Worm (Caenorhabditis elegans): ENCODE measurements around the gene mom-1.

The mom-1 gene

ce11 chrX:6326088-6326487 is 33.2 kb downstream of the mom-1 start, which contains the start of gene col-168:
TSS of gene col-168 (plus strand) at chrX:6326388.
- TF ChIP-seq nhr-237 (tag; optimal IDR thresholded peaks at IDR 0.05), result no peak
- no peak for TF ChIP-seq hlh-1 (tag; optimal IDR thresholded peaks at IDR 0.05)

- TF ChIP-seq blmp-1 (tag; optimal IDR thresholded peaks at IDR 0.05) (no peak), mab-5 (tag; optimal IDR thresholded peaks at IDR 0.05) (no peak), elt-3 (tag; optimal IDR thresholded peaks at IDR 0.05) (no peak), nhr-237 (tag; optimal IDR thresholded peaks at IDR 0.05) (no peak), zip-8 (tag; optimal IDR thresholded peaks at IDR 0.05) (peak; percentile 30)
Observed at ce11 chrX:6328860-6329259, 35.9 kb downstream of the mom-1 start, which contains the start of gene col-169. TSS of gene col-169 (plus strand) at chrX:6329160.

DNA sequence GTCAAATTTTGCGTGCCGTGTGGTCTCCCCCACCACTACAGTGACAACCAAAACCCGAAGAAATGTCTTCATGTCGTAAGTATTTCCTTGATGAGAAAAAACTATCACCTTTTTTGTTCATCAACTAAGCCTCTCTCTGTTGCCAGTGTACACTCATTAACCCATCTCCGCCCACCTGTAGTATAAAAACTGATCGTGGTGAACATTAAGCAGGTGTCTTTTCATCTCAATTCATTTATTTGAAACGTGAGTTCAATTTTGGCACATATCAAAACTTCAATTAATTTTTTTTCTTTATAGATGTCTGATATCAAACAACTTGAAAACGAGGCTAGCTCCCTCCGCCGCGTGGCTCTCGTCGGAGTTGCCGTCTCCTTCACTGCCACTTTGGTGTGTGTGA is 38.5 kb downstream of the mom-1 start, which contains the start of gene col-170:
Gene col-170 (plus strand): TSS at position 301 of the 400 bp plus-strand sequence.
- no peak for TF ChIP-seq mep-1 (tag; optimal IDR thresholded peaks at IDR 0.05)
- no peak for TF ChIP-seq ceh-39 (tag; optimal IDR thresholded peaks at IDR 0.05)

ce11 chrX:6333998-6334397 is 41.1 kb downstream of the mom-1 start, which contains the start of gene col-171:
TSS of gene col-171 (plus strand) at chrX:6334298.
- TF ChIP-seq ceh-39 (tag; optimal IDR thresholded peaks at IDR 0.05) (no peak), blmp-1 (tag; optimal IDR thresholded peaks at IDR 0.05) (no peak), tbx-8 (GFP tag; optimal IDR thresholded peaks at IDR 0.05) (no peak), snpc-4 (tag; optimal IDR thresholded peaks at IDR 0.05) (no peak), sptf-1 (tag; optimal IDR thresholded peaks at IDR 0.05) (no peak), ztf-11 (tag; optimal IDR thresholded peaks at IDR 0.05) (no peak), ham-2 (GFP tag; optimal IDR thresholded peaks at IDR 0.05) (no peak), flh-1 (GFP tag; optimal IDR thresholded peaks at IDR 0.05) (no peak), zip-8 (tag; optimal IDR thresholded peaks at IDR 0.05) (no peak), mls-2 (tag; optimal IDR thresholded peaks at IDR 0.05) (no peak), drap-1 (GFP tag; optimal IDR thresholded peaks at IDR 0.05) (no peak), lin-13 (tag; optimal IDR thresholded peaks at IDR 0.05) (no peak), elt-3 (tag; optimal IDR thresholded peaks at IDR 0.05) (no peak), bed-3 (GFP tag; optimal IDR thresholded peaks at IDR 0.05) (no peak), nhr-12 (tag; optimal IDR thresholded peaks at IDR 0.05) (no peak), nhr-76 (tag; optimal IDR thresholded peaks at IDR 0.05) (no peak), unc-62 (GFP tag; optimal IDR thresholded peaks at IDR 0.05) (no peak), ceh-83 (GFP tag; optimal IDR thresholded peaks at IDR 0.05) (no peak)

DNA sequence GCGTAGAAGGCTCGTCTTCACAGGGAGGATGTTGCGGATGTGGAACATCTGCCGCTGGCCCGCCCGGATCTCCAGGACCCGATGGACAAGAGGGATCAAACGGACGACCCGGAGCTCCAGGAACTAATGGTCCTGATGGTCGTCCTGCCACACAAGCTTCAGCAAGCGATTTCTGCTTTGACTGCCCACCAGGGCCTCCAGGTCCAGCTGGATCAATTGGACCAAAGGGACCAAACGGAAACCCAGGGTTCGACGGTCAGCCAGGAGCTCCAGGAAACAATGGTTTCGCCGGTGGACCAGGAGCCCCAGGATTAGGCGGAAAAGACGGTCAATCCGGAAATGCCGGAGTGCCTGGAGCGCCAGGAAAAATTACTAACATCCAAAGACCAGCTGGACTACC is 41.7 kb downstream of the mom-1 start:
- TF ChIP-seq bed-3 (GFP tag; optimal IDR thresholded peaks at IDR 0.05) (no peak), ces-1 (GFP tag; optimal IDR thresholded peaks at IDR 0.05) (no peak), ceh-43 (GFP tag; optimal IDR thresholded peaks at IDR 0.05) (no peak), ceh-39 (tag; optimal IDR thresholded peaks at IDR 0.05) (no peak), unc-39 (tag; optimal IDR thresholded peaks at IDR 0.05) (no peak), ceh-83 (GFP tag; optimal IDR thresholded peaks at IDR 0.05) (no peak), sptf-1 (tag; optimal IDR thresholded peaks at IDR 0.05) (no peak), lin-32 (GFP tag; optimal IDR thresholded peaks at IDR 0.05) (no peak), nhr-28 (tag; optimal IDR thresholded peaks at IDR 0.05) (no peak), mab-5 (tag; optimal IDR thresholded peaks at IDR 0.05) (no peak), drap-1 (GFP tag; optimal IDR thresholded peaks at IDR 0.05) (no peak), hlh-1 (tag; optimal IDR thresholded peaks at IDR 0.05) (no peak), elt-1 (tag; optimal IDR thresholded peaks at IDR 0.05; ENCODE audit: borderline replicate concordance, insufficient read depth) (no peak), nhr-237 (tag; optimal IDR thresholded peaks at IDR 0.05) (no peak), elt-3 (tag; optimal IDR thresholded peaks at IDR 0.05) (no peak), nhr-2 (tag; optimal IDR thresholded peaks at IDR 0.05) (no peak), M03D4.4 (tag; optimal IDR thresholded peaks at IDR 0.05) (no peak), pha-4 (tag; optimal IDR thresholded peaks at IDR 0.05) (no peak)

- TF ChIP-seq bed-3 (GFP tag; optimal IDR thresholded peaks at IDR 0.05) (no peak), unc-39 (tag; optimal IDR thresholded peaks at IDR 0.05) (no peak), lin-32 (GFP tag; optimal IDR thresholded peaks at IDR 0.05) (no peak), ham-2 (GFP tag; optimal IDR thresholded peaks at IDR 0.05) (no peak), snpc-4 (tag; optimal IDR thresholded peaks at IDR 0.05) (no peak), nhr-12 (tag; optimal IDR thresholded peaks at IDR 0.05) (no peak), ceh-43 (GFP tag; optimal IDR thresholded peaks at IDR 0.05) (no peak), mls-2 (tag; optimal IDR thresholded peaks at IDR 0.05) (no peak), pha-4 (tag; optimal IDR thresholded peaks at IDR 0.05) (no peak), nhr-2 (tag; optimal IDR thresholded peaks at IDR 0.05) (no peak)
Observed at ce11 chrX:6337338-6337737, 44.4 kb downstream of the mom-1 start.
